Fruit fly (Drosophila melanogaster): ENCODE results near the gene CG10019.

Gene CG10019

dm6 chr2L:3693082-3693481, 37.2 kb upstream of the CG10019 start, which contains the start of gene CG3513:
CG3513 (minus strand) TSS chr2L:3693182.
- TF ChIP-seq cyc (GFP tag; optimal IDR thresholded peaks at IDR 0.05) (no peak), CG11762 (GFP tag; optimal IDR thresholded peaks at IDR 0.05; ENCODE audit: insufficient read depth) (no peak), CG31627 (GFP tag; optimal IDR thresholded peaks at IDR 0.05) (no peak), Lpt (GFP tag; optimal IDR thresholded peaks at IDR 0.05) (no peak), Hr4 (GFP tag; optimal IDR thresholded peaks at IDR 0.05) (no peak), CG4318 (GFP tag; optimal IDR thresholded peaks at IDR 0.05) (no peak), svp (GFP tag) (no peak), CG10631 (GFP tag; optimal IDR thresholded peaks at IDR 0.05) (no peak), CG6163 (GFP tag; IDR thresholded peaks at IDR 0.05) (no peak), acj6 (GFP tag; optimal IDR thresholded peaks at IDR 0.05) (no peak), Hr38 (GFP tag; optimal IDR thresholded peaks at IDR 0.05) (no peak), lz (GFP tag; optimal IDR thresholded peaks at IDR 0.05) (no peak), CG6854 (GFP tag; optimal IDR thresholded peaks at IDR 0.05) (no peak), CG8119 (GFP tag; IDR thresholded peaks at IDR 0.05) (no peak), Blimp-1 (GFP tag; optimal IDR thresholded peaks at IDR 0.05) (no peak), CG16779 (tag; optimal IDR thresholded peaks at IDR 0.05) (no peak), CG6276 (GFP tag; optimal IDR thresholded peaks at IDR 0.05) (no peak), Sox15 (GFP tag; optimal IDR thresholded peaks at IDR 0.05) (no peak)

DNA sequence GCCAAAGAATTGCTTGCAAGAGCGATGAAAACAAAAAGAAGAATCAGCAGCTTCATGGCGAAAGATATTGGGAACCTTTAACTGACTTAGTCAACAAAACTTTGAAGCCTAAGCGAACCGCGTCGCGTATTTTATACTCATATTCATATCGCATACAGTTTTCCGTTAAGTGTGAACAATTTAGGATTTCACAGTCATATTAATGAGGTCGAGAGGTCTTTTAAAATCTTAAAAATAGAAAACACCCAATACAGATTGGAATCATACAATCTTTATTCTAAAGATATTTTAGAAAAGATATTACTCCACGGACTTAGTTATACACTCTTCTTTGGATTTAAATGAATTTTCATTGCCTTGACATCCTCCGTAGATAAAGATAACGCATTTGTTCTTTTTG, 36.5 kb upstream of the CG10019 start, which contains the start of gene Acp24A4:
Gene Acp24A4 (minus strand): TSS at position 101 of the 400 bp plus-strand sequence.
- TF ChIP-seq CG6163 (GFP tag; IDR thresholded peaks at IDR 0.05) (no peak), Hr4 (GFP tag; optimal IDR thresholded peaks at IDR 0.05) (no peak), fd85E (GFP tag; optimal IDR thresholded peaks at IDR 0.05) (no peak), fkh (GFP tag; optimal IDR thresholded peaks at IDR 0.05) (no peak), CG3919 (GFP tag; optimal IDR thresholded peaks at IDR 0.05) (no peak), CG1621 (tag; optimal IDR thresholded peaks at IDR 0.05) (no peak), CG11902 (GFP tag; optimal IDR thresholded peaks at IDR 0.05) (no peak), CG8319 (GFP tag; optimal IDR thresholded peaks at IDR 0.05) (no peak), eg (GFP tag; IDR thresholded peaks at IDR 0.05) (no peak), dac (GFP tag; optimal IDR thresholded peaks at IDR 0.05) (no peak), Sox15 (GFP tag; optimal IDR thresholded peaks at IDR 0.05) (no peak), Eip93F (GFP tag; optimal IDR thresholded peaks at IDR 0.05) (no peak), pdm3 (GFP tag; optimal IDR thresholded peaks at IDR 0.05) (no peak), OdsH (GFP tag; optimal IDR thresholded peaks at IDR 0.05) (no peak), CG11762 (GFP tag; optimal IDR thresholded peaks at IDR 0.05; ENCODE audit: insufficient read depth) (no peak), Ets21C (GFP tag; optimal IDR thresholded peaks at IDR 0.05) (no peak), CG10669 (GFP tag; optimal IDR thresholded peaks at IDR 0.05) (no peak), Hr39 (GFP tag; optimal IDR thresholded peaks at IDR 0.05) (no peak), Met (GFP tag; optimal IDR thresholded peaks at IDR 0.05) (no peak), CG6792 (GFP tag; optimal IDR thresholded peaks at IDR 0.05) (no peak)

- TF ChIP-seq CG6163 (GFP tag; IDR thresholded peaks at IDR 0.05) (no peak), topi (GFP tag; optimal IDR thresholded peaks at IDR 0.05) (no peak), Hr39 (GFP tag; optimal IDR thresholded peaks at IDR 0.05) (no peak), Hr4 (GFP tag; optimal IDR thresholded peaks at IDR 0.05) (no peak), pdm3 (GFP tag; optimal IDR thresholded peaks at IDR 0.05) (no peak), cyc (GFP tag; optimal IDR thresholded peaks at IDR 0.05) (no peak), fd85E (GFP tag; optimal IDR thresholded peaks at IDR 0.05) (no peak), Hr38 (GFP tag; optimal IDR thresholded peaks at IDR 0.05) (no peak), CG6854 (GFP tag; optimal IDR thresholded peaks at IDR 0.05) (no peak), CG11902 (GFP tag; optimal IDR thresholded peaks at IDR 0.05) (no peak), CG32006 (GFP tag; optimal IDR thresholded peaks at IDR 0.05) (no peak), CG6808 (GFP tag; optimal IDR thresholded peaks at IDR 0.05) (no peak), Gug (GFP tag; IDR thresholded peaks at IDR 0.05) (no peak)
Measured at dm6 chr2L:3694920-3695319, 35.3 kb upstream of the CG10019 start, which contains the start of gene CG43165. CG43165 (minus strand) TSS chr2L:3695020.
